Fruit fly (Drosophila melanogaster): ENCODE measurements around the gene escl.

Gene escl

DNA sequence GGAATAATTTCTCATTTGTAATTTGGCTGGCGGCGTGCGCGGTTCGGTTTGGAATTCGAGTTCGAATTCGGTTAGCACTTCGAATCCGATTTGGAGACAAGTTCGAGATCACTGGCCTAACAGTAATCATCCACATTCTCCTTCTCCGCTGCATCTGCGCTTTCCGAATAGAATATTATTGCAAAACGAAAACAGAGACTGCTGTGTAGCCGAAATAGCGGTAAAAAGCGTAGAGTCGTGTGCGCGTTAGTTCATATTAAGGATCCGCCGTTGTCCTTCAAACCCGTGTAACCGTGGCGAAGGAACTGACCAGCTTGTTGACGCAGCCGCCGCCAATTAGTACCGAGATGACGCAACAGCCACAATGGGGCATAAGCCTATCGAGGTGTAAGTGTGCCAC lies 36.7 kb downstream of the escl start, which contains the start of gene dmGlut:
dmGlut (plus strand) TSS at position 4 of the 400 bp plus-strand sequence.
- TF ChIP-seq CG2875 (GFP tag; optimal IDR thresholded peaks at IDR 0.05) (no peak), NFAT (GFP tag; IDR thresholded peaks at IDR 0.05) (no peak), lab (GFP tag; optimal IDR thresholded peaks at IDR 0.05) (no peak), CG12219 (GFP tag; optimal IDR thresholded peaks at IDR 0.05) (no peak), dysf (GFP tag; IDR thresholded peaks at IDR 0.05) (no peak), CG12942 (GFP tag; optimal IDR thresholded peaks at IDR 0.05) (no peak), mld (GFP tag; IDR thresholded peaks at IDR 0.05; ENCODE audit: partially characterized antibody) (no peak), CG3847 (GFP tag; IDR thresholded peaks at IDR 0.05) (no peak), CG13287 (GFP tag; IDR thresholded peaks at IDR 0.05; ENCODE audit: partially characterized antibody) (no peak), toy (GFP tag; IDR thresholded peaks at IDR 0.05) (no peak), CG14441 (GFP tag; IDR thresholded peaks at IDR 0.05) (no peak), mam (GFP tag; optimal IDR thresholded peaks at IDR 0.05) (no peak), eyg (GFP tag; optimal IDR thresholded peaks at IDR 0.05) (no peak), trem (tag; optimal IDR thresholded peaks at IDR 0.05) (no peak), CG11093 (GFP tag; IDR thresholded peaks at IDR 0.05) (no peak), Nf-YA (GFP tag; IDR thresholded peaks at IDR 0.05) (no peak), CG6175 (GFP tag; IDR thresholded peaks at IDR 0.05) (no peak), CG30020 (tag; optimal IDR thresholded peaks at IDR 0.05) (no peak), wor (GFP tag; IDR thresholded peaks at IDR 0.05) (no peak), HLH3B (GFP tag; IDR thresholded peaks at IDR 0.05) (no peak), CoRest (tag; optimal IDR thresholded peaks at IDR 0.05) (no peak), CG4820 (GFP tag; optimal IDR thresholded peaks at IDR 0.05) (no peak), Ets65A (GFP tag) (peak; percentile 64), grn (GFP tag; optimal IDR thresholded peaks at IDR 0.05) (no peak), HmgZ (tag; optimal IDR thresholded peaks at IDR 0.05) (no peak), NC2α (GFP tag; optimal IDR thresholded peaks at IDR 0.05) (no peak), inv (GFP tag; IDR thresholded peaks at IDR 0.05; ENCODE audit: partially characterized antibody) (no peak), tll (GFP tag; optimal IDR thresholded peaks at IDR 0.05) (no peak), CG13296 (GFP tag; optimal IDR thresholded peaks at IDR 0.05) (no peak), Optix (GFP tag; IDR thresholded peaks at IDR 0.05) (0 out of 3 replicates have a peak, but pooled peaks have one; percentile 19), schlank (tag; optimal IDR thresholded peaks at IDR 0.05) (no peak), nerfin-2 (GFP tag; IDR thresholded peaks at IDR 0.05; ENCODE audit: partially characterized antibody) (no peak), CG6254 (GFP tag; optimal IDR thresholded peaks at IDR 0.05) (no peak), Dad (GFP tag; optimal IDR thresholded peaks at IDR 0.05) (no peak), Jarid2 (GFP tag; optimal IDR thresholded peaks at IDR 0.05) (peak; percentile 23), prd (optimal IDR thresholded peaks at IDR 0.05) (no peak), prd (GFP tag; IDR thresholded peaks at IDR 0.05) (no peak), Doc2 (GFP tag; IDR thresholded peaks at IDR 0.05) (no peak), phol (tag; optimal IDR thresholded peaks at IDR 0.05) (no peak), tin (GFP tag; optimal IDR thresholded peaks at IDR 0.05) (no peak), CG17385 (GFP tag; optimal IDR thresholded peaks at IDR 0.05) (no peak), aop (GFP tag; IDR thresholded peaks at IDR 0.05) (no peak), Med (GFP tag) (peak; percentile 42), CG16779 (GFP tag; IDR thresholded peaks at IDR 0.05) (no peak), ara (GFP tag; IDR thresholded peaks at IDR 0.05) (0 out of 2 replicates have a peak, but pooled peaks have one; percentile 5), CG2120 (GFP tag; optimal IDR thresholded peaks at IDR 0.05) (no peak)

Measured in whole organism, embryonic.